Fruit fly (Drosophila melanogaster) Kc167 (cell line): ENCODE measurements around the gene CG14903.

Experiments used
- Myc ChIP-seq: fragments of >200 bp; optimal IDR thresholded peaks from 2 replicates; lab custom pipeline; 2017; ENCODE audit warnings: missing external identifiers
- Sin3A ChIP-seq: fragments of >200 bp; optimal IDR thresholded peaks from 2 replicates; lab custom pipeline; 2018; ENCODE audit warnings: missing external identifiers
- h ChIP-seq: fragments of >200 bp; optimal IDR thresholded peaks from 3 replicates; lab custom pipeline; 2018; ENCODE audit warnings: missing external identifiers
- insv ChIP-seq: fragments of >200 bp; optimal IDR thresholded peaks from 3 replicates; lab custom pipeline; 2018; ENCODE audit warnings: missing external identifiers
- psq ChIP-seq: fragments of >200 bp; optimal IDR thresholded peaks from 2 replicates; lab custom pipeline; 2017; ENCODE audit warnings: missing external identifiers
- ttk ChIP-seq: sonication (Bioruptor generic); optimal IDR thresholded peaks from 2 replicates; lab custom pipeline; 2017; ENCODE audit warnings: missing external identifiers

CG14903 gene

dm6 chr3R:16542538-16542937 lies 31.0 kb downstream of the CG14903 start:
- no peak for TF ChIP-seq Sin3A (lab: Kevin White, UChicago)
- no peak for TF ChIP-seq ttk
- no peak for TF ChIP-seq psq (lab: Kevin White, UChicago)
- TF ChIP-seq h (lab: Kevin White, UChicago) = no peak
- no peak for TF ChIP-seq insv (lab: Kevin White, UChicago)
- no peak for TF ChIP-seq Myc (lab: Kevin White, UChicago)

DNA sequence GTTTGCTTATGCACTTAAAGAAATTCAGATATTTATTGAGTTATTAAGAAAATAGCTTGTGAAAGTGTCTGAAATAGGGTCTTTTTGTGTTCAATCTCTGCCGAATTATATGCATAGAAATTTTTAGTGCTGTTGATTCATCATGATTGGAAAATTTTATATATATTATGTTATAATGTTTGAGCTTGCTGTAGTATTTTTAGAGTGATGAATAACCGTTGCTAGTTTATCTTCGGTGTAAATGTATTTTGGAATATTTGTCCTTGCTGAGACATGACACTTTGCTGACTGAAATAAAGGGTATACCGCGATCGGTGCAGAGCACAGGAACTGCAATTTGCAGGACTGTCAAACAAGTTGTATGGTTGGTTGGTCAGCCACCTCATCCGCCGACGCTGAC lies 31.6 kb downstream of the CG14903 start:
- TF ChIP-seq h (lab: Kevin White, UChicago) (no peak), ttk (no peak), psq (lab: Kevin White, UChicago) (no peak), Sin3A (lab: Kevin White, UChicago) (no peak), insv (lab: Kevin White, UChicago) (no peak), Myc (lab: Kevin White, UChicago) (no peak)

dm6 chr3R:16541293-16541692 lies 32.3 kb downstream of the CG14903 start:
- no peak for TF ChIP-seq Sin3A (lab: Kevin White, UChicago)
- TF ChIP-seq h (lab: Kevin White, UChicago) = no peak
- no peak for TF ChIP-seq Myc (lab: Kevin White, UChicago)
- no peak for TF ChIP-seq insv (lab: Kevin White, UChicago)
- TF ChIP-seq ttk = no peak
- no peak for TF ChIP-seq psq (lab: Kevin White, UChicago)

DNA sequence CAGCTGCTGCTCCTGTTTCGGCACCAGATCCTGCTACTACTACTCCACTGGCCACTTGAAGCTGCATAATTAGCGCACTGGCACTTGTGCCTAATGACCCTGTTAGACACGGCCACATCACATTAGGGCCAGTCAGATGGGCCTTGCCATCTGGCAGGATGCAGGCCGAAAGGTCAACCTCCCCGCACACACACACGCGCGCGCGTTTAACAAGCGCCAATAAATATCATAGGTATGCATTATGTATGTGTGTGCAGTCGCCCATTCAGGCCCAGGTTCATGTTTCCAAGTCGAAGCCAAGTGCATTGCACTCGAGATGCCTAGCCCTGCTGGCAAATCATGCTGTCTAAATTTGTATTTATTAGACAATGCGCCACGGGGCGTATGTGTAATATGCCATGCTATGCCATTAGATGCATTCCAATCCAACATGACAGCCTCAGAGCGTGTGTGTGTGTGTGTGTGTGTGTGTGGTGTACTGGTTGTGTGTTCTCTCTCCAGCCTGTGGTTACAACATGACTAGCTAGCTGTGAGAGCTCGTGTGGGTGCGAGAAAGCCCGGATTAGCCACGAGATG lies 34.6 kb downstream of the CG14903 start:
- TF ChIP-seq insv (lab: Kevin White, UChicago) (no peak), Sin3A (lab: Kevin White, UChicago) (no peak)

dm6 chr3R:16537307-16537706 lies 36.2 kb downstream of the CG14903 start:
- TF ChIP-seq insv (lab: Kevin White, UChicago) (no peak), psq (lab: Kevin White, UChicago) (no peak), h (lab: Kevin White, UChicago) (no peak), ttk (no peak), Myc (lab: Kevin White, UChicago) (no peak), Sin3A (lab: Kevin White, UChicago) (no peak)

dm6 chr3R:16533749-16534304 lies 39.7 kb downstream of the CG14903 start:
- no peak for TF ChIP-seq Sin3A (lab: Kevin White, UChicago)
- TF ChIP-seq psq (lab: Kevin White, UChicago) = no peak
- no peak for TF ChIP-seq Myc (lab: Kevin White, UChicago)
- no peak for TF ChIP-seq h (lab: Kevin White, UChicago)
- TF ChIP-seq ttk = no peak
- TF ChIP-seq insv (lab: Kevin White, UChicago) = no peak

DNA sequence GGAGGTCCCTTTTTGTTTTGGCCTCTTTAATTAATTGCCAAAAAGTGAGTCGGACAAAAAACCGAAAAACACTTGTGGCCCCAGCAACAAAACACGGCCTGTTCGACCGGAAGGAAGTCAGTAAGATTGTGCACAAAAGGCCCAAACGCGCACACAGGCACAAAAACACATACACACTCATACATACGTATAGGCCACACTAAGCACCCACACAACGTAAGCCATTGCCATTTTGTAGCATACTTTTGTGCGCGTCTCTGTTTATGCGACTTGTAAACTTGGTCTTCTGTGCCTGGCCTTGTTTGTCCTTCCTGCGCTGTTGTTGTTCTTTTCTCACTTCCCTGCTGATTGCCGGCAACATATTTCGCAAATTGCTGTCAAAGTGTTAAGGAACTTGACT lies 43.1 kb downstream of the CG14903 start:
- TF ChIP-seq h (lab: Kevin White, UChicago) (no peak), ttk (no peak), Myc (lab: Kevin White, UChicago) (no peak), Sin3A (lab: Kevin White, UChicago) (no peak), psq (lab: Kevin White, UChicago) (no peak), insv (lab: Kevin White, UChicago) (no peak)

DNA sequence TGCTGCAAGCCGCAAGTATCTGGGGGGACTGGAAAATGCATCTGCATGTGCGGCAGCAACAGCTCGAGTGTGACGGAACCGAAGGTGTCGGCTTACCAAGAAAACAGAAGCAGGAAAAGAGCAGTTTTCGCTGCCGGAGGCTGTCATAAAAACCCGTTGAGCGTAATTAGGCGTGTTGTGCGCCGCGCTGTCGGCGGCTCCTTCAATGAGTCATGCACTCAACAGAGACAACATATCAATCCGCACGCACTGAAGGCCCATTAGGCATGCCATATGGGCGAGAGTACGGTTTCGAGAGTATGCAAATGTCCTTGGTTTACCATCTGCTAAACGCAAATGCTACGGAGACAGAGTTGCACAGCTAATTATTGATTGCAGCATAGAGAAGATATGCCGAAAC lies 45.1 kb downstream of the CG14903 start:
- no peak for TF ChIP-seq insv (lab: Kevin White, UChicago)
- no peak for TF ChIP-seq h (lab: Kevin White, UChicago)
- no peak for TF ChIP-seq ttk
- no peak for TF ChIP-seq psq (lab: Kevin White, UChicago)
- TF ChIP-seq Myc (lab: Kevin White, UChicago) = no peak
- TF ChIP-seq Sin3A (lab: Kevin White, UChicago) = no peak

DNA sequence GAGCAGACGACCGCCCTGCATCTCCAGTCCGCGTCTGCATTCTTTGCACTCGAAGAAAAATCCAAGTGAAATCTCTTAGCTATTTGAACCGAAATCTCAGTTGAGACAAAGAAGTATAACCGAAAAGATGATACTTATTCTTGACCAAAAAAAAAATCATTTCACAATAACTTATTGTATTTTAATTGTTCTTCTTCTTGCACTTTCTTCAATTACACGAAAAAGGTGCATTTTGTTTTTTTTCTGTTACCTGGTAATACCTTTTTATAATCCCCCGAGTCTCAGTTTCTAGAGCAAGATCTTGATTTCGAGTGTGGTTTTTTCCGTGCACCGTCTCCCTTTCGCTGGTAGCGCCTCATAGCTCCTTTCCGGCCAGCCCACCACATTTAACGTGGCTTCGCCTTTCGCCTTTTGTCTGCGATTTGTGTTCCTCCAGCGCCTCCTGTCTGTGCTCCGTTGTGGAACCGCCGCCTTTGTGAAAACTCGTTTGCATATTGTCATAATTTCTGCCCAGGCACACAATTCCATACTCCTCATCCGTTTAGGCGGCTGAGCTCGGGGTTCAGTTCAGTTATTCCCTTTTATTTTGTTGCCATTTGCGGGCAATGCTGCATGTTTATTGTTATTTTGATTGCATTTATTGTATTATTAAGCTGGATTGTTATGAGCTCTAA lies 46.7 kb downstream of the CG14903 start:
- TF ChIP-seq h (lab: Kevin White, UChicago) = no peak
- TF ChIP-seq psq (lab: Kevin White, UChicago) = no peak
- no peak for TF ChIP-seq Myc (lab: Kevin White, UChicago)
- TF ChIP-seq ttk = no peak
- TF ChIP-seq Sin3A (lab: Kevin White, UChicago) = no peak
- TF ChIP-seq insv (lab: Kevin White, UChicago) = no peak

DNA sequence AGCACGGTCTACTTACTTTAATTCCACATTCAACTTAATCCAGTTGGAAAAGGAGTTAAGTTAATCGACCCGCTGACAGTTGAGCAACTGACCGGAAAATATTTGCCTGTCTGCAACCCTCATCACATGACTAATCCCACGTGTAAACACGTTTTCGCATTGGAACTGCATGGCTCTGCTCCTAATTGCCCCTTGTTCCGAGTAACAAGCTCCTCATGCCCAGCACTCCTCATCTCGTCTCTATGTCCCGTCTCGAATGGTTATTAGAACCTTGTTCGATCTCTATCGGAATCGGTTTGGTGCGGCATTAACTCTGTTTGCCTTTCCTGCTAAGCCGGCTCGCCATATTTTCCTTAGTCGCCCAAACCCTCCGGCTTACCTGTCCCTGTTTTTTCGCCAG lies 47.3 kb downstream of the CG14903 start:
- TF ChIP-seq insv (lab: Kevin White, UChicago) (no peak), h (lab: Kevin White, UChicago) (no peak), psq (lab: Kevin White, UChicago) (no peak), Sin3A (lab: Kevin White, UChicago) (no peak), Myc (lab: Kevin White, UChicago) (no peak), ttk (no peak)

dm6 chr3R:16525555-16525954 lies 48.0 kb downstream of the CG14903 start:
- TF ChIP-seq psq (lab: Kevin White, UChicago) (no peak), insv (lab: Kevin White, UChicago) (no peak), ttk (no peak), h (lab: Kevin White, UChicago) (no peak), Myc (lab: Kevin White, UChicago) (no peak), Sin3A (lab: Kevin White, UChicago) (no peak)

- TF ChIP-seq insv (lab: Kevin White, UChicago) = no peak
- TF ChIP-seq psq (lab: Kevin White, UChicago) = no peak
- TF ChIP-seq ttk = no peak
- TF ChIP-seq Sin3A (lab: Kevin White, UChicago) = no peak
- TF ChIP-seq h (lab: Kevin White, UChicago) = no peak
- no peak for TF ChIP-seq Myc (lab: Kevin White, UChicago)
Measured at dm6 chr3R:16524593-16525111, 48.9 kb downstream of the CG14903 start.
